Fruit fly (Drosophila melanogaster) whole organism, wandering third instar larva: ENCODE data around the gene rdgA.

ENCODE experiments used
- Abd-B ChIP-seq: fragments of >200 bp; optimal IDR thresholded peaks from 2 replicates; lab custom pipeline; 2017; ENCODE audit warnings: missing biosample characterization, missing genetic modification characterization
- CG32264 ChIP-seq: fragments of 200-800 bp; sonication (Bioruptor generic); optimal IDR thresholded peaks from 2 replicates; lab custom pipeline; 2016; ENCODE audit warnings: missing biosample characterization, missing genetic modification characterization
- CG9705 ChIP-seq: fragments of 200-800 bp; sonication (Bioruptor generic); optimal IDR thresholded peaks from 2 replicates; lab custom pipeline; 2018; ENCODE audit warnings: missing biosample characterization, mild to moderate bottlenecking, missing genetic modification characterization
- CrebA ChIP-seq: fragments of 200-800 bp; sonication (Bioruptor generic); optimal IDR thresholded peaks from 2 replicates; lab custom pipeline; 2016; ENCODE audit warnings: missing biosample characterization, mild to moderate bottlenecking, missing genetic modification characterization, borderline replicate concordance
- Dfd ChIP-seq: fragments of >200 bp; optimal IDR thresholded peaks from 2 replicates; lab custom pipeline; 2017; ENCODE audit warnings: missing biosample characterization, missing genetic modification characterization
- Dif ChIP-seq: fragments of 200-275, 200-300 bp; sonication (Bioruptor generic); optimal IDR thresholded peaks from 2 replicates; lab custom pipeline; 2018; ENCODE audit warnings: missing biosample characterization, missing genetic modification characterization; ENCODE audit not compliant: partially characterized antibody
- GATAd ChIP-seq: sonication (Bioruptor generic); optimal IDR thresholded peaks from 2 replicates; lab custom pipeline; 2016; ENCODE audit warnings: missing biosample characterization, missing genetic modification characterization
- HLH106 ChIP-seq: fragments of 200-800 bp; optimal IDR thresholded peaks from 3 replicates; lab custom pipeline; 2019; ENCODE audit warnings: missing biosample characterization, mild to moderate bottlenecking, missing genetic modification characterization, moderate library complexity
- Hnf4 ChIP-seq: fragments of 200-800 bp; sonication (Bioruptor generic); optimal IDR thresholded peaks from 2 replicates; lab custom pipeline; 2016; ENCODE audit warnings: missing biosample characterization, mild to moderate bottlenecking, missing genetic modification characterization
- Hr78 ChIP-seq: fragments of >200 bp; optimal IDR thresholded peaks from 2 replicates; lab custom pipeline; 2017; ENCODE audit warnings: missing biosample characterization, missing genetic modification characterization
- Hr83 ChIP-seq: fragments of 200-300 bp; sonication (Bioruptor generic); optimal IDR thresholded peaks from 2 replicates; lab custom pipeline; 2016; ENCODE audit warnings: missing biosample characterization, mild to moderate bottlenecking, missing genetic modification characterization, moderate library complexity; ENCODE audit not compliant: poor library complexity, severe bottlenecking
- Jra ChIP-seq: sonication (Bioruptor generic); optimal IDR thresholded peaks from 2 replicates; lab custom pipeline; 2016; ENCODE audit warnings: missing biosample characterization, missing genetic modification characterization
- Mio ChIP-seq: sonication (Bioruptor generic); optimal IDR thresholded peaks from 2 replicates; lab custom pipeline; 2016; ENCODE audit warnings: missing biosample characterization, missing genetic modification characterization
- Myc ChIP-seq: fragments of >200 bp; optimal IDR thresholded peaks from 2 replicates; lab custom pipeline; 2017
- N ChIP-seq: fragments of >200 bp; optimal IDR thresholded peaks from 2 replicates; lab custom pipeline; 2018; ENCODE audit warnings: missing biosample characterization, missing external identifiers, missing genetic modification characterization
- OdsH ChIP-seq: fragments of 200-800 bp; sonication (Bioruptor generic); optimal IDR thresholded peaks from 2 replicates; lab custom pipeline; 2016; ENCODE audit warnings: missing biosample characterization, mild to moderate bottlenecking, missing genetic modification characterization
- Rel ChIP-seq, 2 experiments: fragments of 200-800 bp; sonication (Bioruptor generic) in 1 of 2; optimal IDR thresholded peaks; 2 replicates in 1 of 2; 3 replicates in 1 of 2; lab custom pipeline; 2016 to 2019; ENCODE audit warnings: mild to moderate bottlenecking in 2 of 2, missing biosample characterization in 2 of 2, missing genetic modification characterization in 2 of 2, moderate library complexity in 1 of 2
- Sp1 ChIP-seq: fragments of 200-800 bp; sonication (Bioruptor generic); optimal IDR thresholded peaks from 3 replicates; lab custom pipeline; 2019; ENCODE audit warnings: missing biosample characterization, mild to moderate bottlenecking, missing genetic modification characterization, moderate library complexity
- Vsx2 ChIP-seq: fragments of 200-300, 225-300 bp; sonication (Bioruptor generic); optimal IDR thresholded peaks from 2 replicates; lab custom pipeline; 2018; ENCODE audit warnings: missing biosample characterization, missing genetic modification characterization; ENCODE audit not compliant: partially characterized antibody
- br ChIP-seq: fragments of 200-800 bp; sonication (Bioruptor generic); optimal IDR thresholded peaks from 2 replicates; lab custom pipeline; 2016; ENCODE audit warnings: missing biosample characterization, missing genetic modification characterization
- brk ChIP-seq: fragments of 200-800 bp; sonication (Bioruptor generic); optimal IDR thresholded peaks from 2 replicates; lab custom pipeline; 2016; ENCODE audit warnings: missing biosample characterization, mild to moderate bottlenecking, missing genetic modification characterization
- dl ChIP-seq, 2 experiments: fragments of 175-275, 200-275 bp in 1 of 2; fragments of 200-275 bp in 1 of 2; sonication (Bioruptor generic); optimal IDR thresholded peaks; lab custom pipeline; 2018; ENCODE audit warnings: mild to moderate bottlenecking in 2 of 2, missing biosample characterization in 2 of 2, missing genetic modification characterization in 2 of 2, moderate library complexity in 2 of 2; ENCODE audit not compliant: partially characterized antibody in 2 of 2, insufficient read depth in 1 of 2
- dmrt93B ChIP-seq: fragments of 200-800 bp; sonication (Bioruptor generic); optimal IDR thresholded peaks from 2 replicates; lab custom pipeline; 2018; ENCODE audit warnings: missing biosample characterization, mild to moderate bottlenecking, missing genetic modification characterization
- dsf ChIP-seq: sonication (Bioruptor generic); optimal IDR thresholded peaks from 2 replicates; lab custom pipeline; 2016; ENCODE audit warnings: missing biosample characterization, missing genetic modification characterization, borderline replicate concordance
- ey ChIP-seq: fragments of 200-800 bp; sonication (Bioruptor generic); optimal IDR thresholded peaks from 2 replicates; lab custom pipeline; 2016; ENCODE audit warnings: missing biosample characterization, missing genetic modification characterization
- foxo ChIP-seq, 2 experiments: fragments of 200-800 bp; sonication (Bioruptor generic); optimal IDR thresholded peaks; 2 replicates in 1 of 2; 3 replicates in 1 of 2; lab custom pipeline; 2016 to 2017; ENCODE audit warnings: missing biosample characterization in 2 of 2, missing genetic modification characterization in 2 of 2
- fru ChIP-seq: fragments of 200-800 bp; sonication (Bioruptor generic); optimal IDR thresholded peaks from 3 replicates; lab custom pipeline; 2016; ENCODE audit warnings: missing biosample characterization, mild to moderate bottlenecking, missing genetic modification characterization
- h ChIP-seq: fragments of 200-800 bp; sonication (Bioruptor generic); optimal IDR thresholded peaks from 3 replicates; lab custom pipeline; 2016; ENCODE audit warnings: missing biosample characterization, mild to moderate bottlenecking, missing genetic modification characterization
- jim ChIP-seq: fragments of 175-275, 200-325 bp; sonication (Bioruptor generic); optimal IDR thresholded peaks from 2 replicates; lab custom pipeline; 2016; ENCODE audit warnings: missing biosample characterization, mild to moderate bottlenecking, missing genetic modification characterization
- lola ChIP-seq: fragments of >200 bp; optimal IDR thresholded peaks from 2 replicates; lab custom pipeline; 2017; ENCODE audit warnings: missing biosample characterization, missing genetic modification characterization
- pan ChIP-seq: fragments of >200 bp; optimal IDR thresholded peaks from 2 replicates; lab custom pipeline; 2017
- psq ChIP-seq: fragments of 200-800 bp; sonication (Bioruptor generic); optimal IDR thresholded peaks from 3 replicates; lab custom pipeline; 2017; ENCODE audit warnings: missing biosample characterization, mild to moderate bottlenecking, missing genetic modification characterization, moderate library complexity
- rgr ChIP-seq: fragments of 200-800 bp; sonication (Bioruptor generic); optimal IDR thresholded peaks from 3 replicates; lab custom pipeline; 2016; ENCODE audit warnings: missing biosample characterization, mild to moderate bottlenecking, missing genetic modification characterization
- sage ChIP-seq: fragments of 200-800 bp; sonication (Bioruptor generic); optimal IDR thresholded peaks from 2 replicates; lab custom pipeline; 2016; ENCODE audit warnings: missing biosample characterization, mild to moderate bottlenecking, missing genetic modification characterization
- sv ChIP-seq: fragments of 200-800 bp; sonication (Bioruptor generic); optimal IDR thresholded peaks from 3 replicates; lab custom pipeline; 2016; ENCODE audit warnings: missing biosample characterization, missing genetic modification characterization
- tai ChIP-seq: sonication (Bioruptor generic); optimal IDR thresholded peaks from 2 replicates; lab custom pipeline; 2016; ENCODE audit warnings: missing biosample characterization, missing genetic modification characterization
- usp ChIP-seq: fragments of >200 bp; optimal IDR thresholded peaks from 2 replicates; lab custom pipeline; 2017; ENCODE audit warnings: missing biosample characterization, missing genetic modification characterization
- woc ChIP-seq: sonication (Bioruptor generic); optimal IDR thresholded peaks from 2 replicates; lab custom pipeline; 2016; ENCODE audit warnings: missing biosample characterization, mild to moderate bottlenecking, missing genetic modification characterization

The rdgA gene

dm6 chrX:8885177-8885576 lies 21.7 kb upstream of the rdgA start:
- no peak for TF ChIP-seq rgr (GFP tag; lab: Kevin White, UChicago)
- no peak for TF ChIP-seq ey (GFP tag; lab: Kevin White, UChicago)
- no peak for TF ChIP-seq lola (GFP tag; lab: Kevin White, UChicago)
- no peak for TF ChIP-seq Myc
- TF ChIP-seq dl (GFP tag; optimal IDR thresholded peaks at IDR 0.05; lab: Kevin White, UChicago; ENCODE audit: insufficient read depth in 1 of 2, partially characterized antibody in 2 of 2) = no peak
- TF ChIP-seq Dfd (GFP tag; lab: Kevin White, UChicago) = no peak
- no peak for TF ChIP-seq HLH106 (tag; lab: Kevin White, UChicago)
- no peak for TF ChIP-seq GATAd
- no peak for TF ChIP-seq CrebA (GFP tag; lab: Kevin White, UChicago)
- TF ChIP-seq Vsx2 (GFP tag; lab: Kevin White, UChicago) = no peak
- TF ChIP-seq Dif (GFP tag; lab: Kevin White, UChicago) = no peak
- no peak for TF ChIP-seq br (GFP tag; lab: Kevin White, UChicago)
- TF ChIP-seq jim (GFP tag; lab: Kevin White, UChicago) = no peak
- TF ChIP-seq psq (GFP tag; lab: Kevin White, UChicago) = no peak
- TF ChIP-seq Sp1 (GFP tag; lab: Kevin White, UChicago) = no peak
- no peak for TF ChIP-seq dsf (GFP tag; lab: Kevin White, UChicago)
- TF ChIP-seq, all 38 proteins: peak for 0

dm6 chrX:8887410-8887809 lies 19.5 kb upstream of the rdgA start:
- TF ChIP-seq CG9705 (GFP tag; lab: Kevin White, UChicago) (no peak), Rel (GFP tag; optimal IDR thresholded peaks at IDR 0.05; lab: Kevin White, UChicago) (no peak), Rel (tag; optimal IDR thresholded peaks at IDR 0.05; lab: Kevin White, UChicago) (peak; percentile 56), Dif (GFP tag; lab: Kevin White, UChicago) (no peak), lola (GFP tag; lab: Kevin White, UChicago) (no peak)

- TF ChIP-seq Mio (GFP tag; lab: Kevin White, UChicago) (no peak), ey (GFP tag; lab: Kevin White, UChicago) (no peak), OdsH (GFP tag; lab: Kevin White, UChicago) (peak; percentile 35), Jra (GFP tag; lab: Kevin White, UChicago) (no peak), usp (GFP tag; lab: Kevin White, UChicago) (no peak), Sp1 (GFP tag; lab: Kevin White, UChicago) (peak; percentile 3), woc (GFP tag; lab: Kevin White, UChicago) (peak; percentile 52), brk (GFP tag; lab: Kevin White, UChicago) (no peak), GATAd (no peak), fru (peak; percentile 32), sv (GFP tag; lab: Kevin White, UChicago) (no peak), rgr (GFP tag; lab: Kevin White, UChicago) (peak; percentile 11), CG32264 (GFP tag; lab: Kevin White, UChicago) (no peak), h (GFP tag; lab: Kevin White, UChicago) (peak; percentile 23), Dfd (GFP tag; lab: Kevin White, UChicago) (no peak), Dif (GFP tag; lab: Kevin White, UChicago) (no peak), Myc (no peak), Abd-B (GFP tag; lab: Kevin White, UChicago) (no peak), Hnf4 (GFP tag; lab: Kevin White, UChicago) (no peak), Rel (GFP tag; optimal IDR thresholded peaks at IDR 0.05; lab: Kevin White, UChicago) (no peak), Rel (tag; optimal IDR thresholded peaks at IDR 0.05; lab: Kevin White, UChicago) (peak; percentile 66), CrebA (GFP tag; lab: Kevin White, UChicago) (no peak), psq (GFP tag; lab: Kevin White, UChicago) (peak; percentile 37), Hr83 (GFP tag; lab: Kevin White, UChicago) (no peak), jim (GFP tag; lab: Kevin White, UChicago) (peak; percentile 50), lola (GFP tag; lab: Kevin White, UChicago) (no peak), N (no peak), dsf (GFP tag; lab: Kevin White, UChicago) (no peak), HLH106 (tag; lab: Kevin White, UChicago) (no peak), Vsx2 (GFP tag; lab: Kevin White, UChicago) (no peak), CG9705 (GFP tag; lab: Kevin White, UChicago) (no peak), pan (no peak), foxo (GFP tag; optimal IDR thresholded peaks at IDR 0.05; lab: Kevin White, UChicago) (peak in 1 of 2 experiments; percentile 35), tai (GFP tag; lab: Kevin White, UChicago) (no peak), br (GFP tag; lab: Kevin White, UChicago) (no peak), sage (no peak), Hr78 (GFP tag; lab: Kevin White, UChicago) (no peak), dmrt93B (GFP tag; lab: Kevin White, UChicago) (no peak), dl (GFP tag; optimal IDR thresholded peaks at IDR 0.05; lab: Kevin White, UChicago; ENCODE audit: insufficient read depth in 1 of 2, partially characterized antibody in 2 of 2) (no peak)
- TF ChIP-seq, all 38 proteins: peak for 10
These were observed 17.9 kb upstream of the rdgA start for dm6 chrX:8888861-8889392.
